Worm (Caenorhabditis elegans) whole organism, L2 larva: ENCODE results near the gene arp-1.

Source experiments
- ama-1 ChIP-seq: fragments of 150-350 bp; optimal IDR thresholded peaks from 2 replicates; lab custom pipeline; 2018; ENCODE audit warnings: inconsistent platforms
- egl-27 ChIP-seq: sonication (generic microtip); optimal IDR thresholded peaks from 3 replicates; lab custom pipeline; 2017; ENCODE audit warnings: missing biosample characterization, missing genetic modification reagents, missing genetic modification characterization
- elt-1 ChIP-seq: fragments of 150-350 bp; optimal IDR thresholded peaks from 2 replicates; lab custom pipeline; 2014; ENCODE audit warnings: missing biosample characterization, missing genetic modification characterization
- elt-3 ChIP-seq: sonication (generic microtip); optimal IDR thresholded peaks from 2 replicates; lab custom pipeline; 2017; ENCODE audit warnings: missing biosample characterization, missing genetic modification characterization
- fos-1 ChIP-seq: fragments of 150-350 bp; optimal IDR thresholded peaks from 2 replicates; lab custom pipeline; 2014; ENCODE audit warnings: missing biosample characterization, missing genetic modification characterization
- mab-5 ChIP-seq: fragments of 150-350 bp; optimal IDR thresholded peaks from 2 replicates; lab custom pipeline; 2014; ENCODE audit warnings: missing biosample characterization, missing genetic modification characterization
- sma-3 ChIP-seq: sonication (generic microtip); optimal IDR thresholded peaks from 2 replicates; lab custom pipeline; 2016; ENCODE audit warnings: missing genetic modification reagents, missing genetic modification characterization, missing compliant biosample characterization
- snpc-4 ChIP-seq: fragments of 150-350 bp; optimal IDR thresholded peaks from 2 replicates; lab custom pipeline; 2014; ENCODE audit warnings: missing biosample characterization, missing genetic modification characterization
- ztf-11 ChIP-seq: sonication (generic microtip); optimal IDR thresholded peaks from 2 replicates; lab custom pipeline; 2017; ENCODE audit warnings: missing biosample characterization, missing genetic modification characterization

DNA sequence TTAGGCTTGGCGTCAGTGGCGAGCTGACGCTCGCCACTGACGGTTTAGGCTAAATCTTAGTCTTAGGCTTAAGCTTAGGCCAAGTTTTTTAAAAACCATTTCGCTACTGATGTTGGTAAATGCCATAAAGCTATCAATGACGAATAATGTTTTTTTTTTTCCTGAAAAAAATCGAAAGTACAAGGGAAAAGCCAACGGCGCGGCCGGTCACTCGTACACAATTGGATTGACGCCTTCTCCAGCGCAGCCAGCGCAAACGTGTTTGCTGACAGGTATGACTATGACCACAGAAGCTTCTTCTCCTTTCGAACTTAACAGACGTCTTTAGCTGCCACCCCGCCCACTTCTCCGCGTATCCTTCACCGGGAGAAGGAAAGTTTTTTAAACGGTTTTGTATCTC is 25.5 kb downstream of the arp-1 start, which contains the start of gene Y53F4B.27:
- TF ChIP-seq mab-5 (tag; lab: Kevin White, UChicago) (no peak), egl-27 (tag; lab: Kevin White, UChicago) (no peak), elt-1 (tag; lab: Kevin White, UChicago) (no peak), sma-3 (GFP tag; lab: Kevin White, UChicago) (no peak), elt-3 (no peak), snpc-4 (no peak), ama-1 (lab: Kevin White, UChicago) (no peak), ztf-11 (no peak), fos-1 (no peak)
